Fruit fly (Drosophila melanogaster): ENCODE data around the gene CG8927.

Gene CG8927

dm6 chr3R:16228719-16229704, 48.2 kb downstream of the CG8927 start:
- TF ChIP-seq pho (GFP tag; optimal IDR thresholded peaks at IDR 0.05) (no peak), seq (GFP tag; IDR thresholded peaks at IDR 0.05) (no peak), ems (GFP tag; optimal IDR thresholded peaks at IDR 0.05) (no peak), Dref (GFP tag; IDR thresholded peaks at IDR 0.05) (no peak), CG34376 (GFP tag; optimal IDR thresholded peaks at IDR 0.05) (no peak), hkb (optimal IDR thresholded peaks at IDR 0.05) (no peak), hkb (GFP tag; IDR thresholded peaks at IDR 0.05) (no peak), Hey (tag; optimal IDR thresholded peaks at IDR 0.05) (peak; percentile 71), scrt (GFP tag; optimal IDR thresholded peaks at IDR 0.05) (peak; percentile 79), nom (GFP tag; optimal IDR thresholded peaks at IDR 0.05) (peak; percentile 76), lbe (GFP tag; optimal IDR thresholded peaks at IDR 0.05) (peak; percentile 39), CG17802 (tag; optimal IDR thresholded peaks at IDR 0.05) (no peak), CG7556 (GFP tag; optimal IDR thresholded peaks at IDR 0.05) (no peak), CG10209 (GFP tag; optimal IDR thresholded peaks at IDR 0.05) (no peak), CG12769 (tag; optimal IDR thresholded peaks at IDR 0.05) (peak; percentile 23), CG9727 (GFP tag; optimal IDR thresholded peaks at IDR 0.05) (no peak), Dek (tag; optimal IDR thresholded peaks at IDR 0.05) (no peak), CG18619 (GFP tag; optimal IDR thresholded peaks at IDR 0.05) (no peak), CG1024 (GFP tag; IDR thresholded peaks at IDR 0.05) (no peak), Oli (tag; optimal IDR thresholded peaks at IDR 0.05) (no peak), CG14965 (GFP tag; optimal IDR thresholded peaks at IDR 0.05; ENCODE audit: borderline replicate concordance) (no peak), GATAe (GFP tag; conservative IDR thresholded peaks at IDR 0.05) (no peak), dmrt11E (tag; optimal IDR thresholded peaks at IDR 0.05) (no peak), CG4424 (GFP tag; optimal IDR thresholded peaks at IDR 0.05) (no peak), kay (GFP tag; optimal IDR thresholded peaks at IDR 0.05) (no peak), CG12155 (GFP tag; optimal IDR thresholded peaks at IDR 0.05) (no peak), Abd-B (GFP tag; optimal IDR thresholded peaks at IDR 0.05) (no peak), slbo (GFP tag; IDR thresholded peaks at IDR 0.05) (no peak), YL-1 (GFP tag; optimal IDR thresholded peaks at IDR 0.05) (no peak), psq (GFP tag; optimal IDR thresholded peaks at IDR 0.05) (no peak), Vsx1 (GFP tag; optimal IDR thresholded peaks at IDR 0.05) (peak; percentile 18), grn (GFP tag; optimal IDR thresholded peaks at IDR 0.05) (no peak), sd (tag; optimal IDR thresholded peaks at IDR 0.05) (peak; percentile 7), fru (optimal IDR thresholded peaks at IDR 0.05) (no peak), CG1647 (GFP tag; optimal IDR thresholded peaks at IDR 0.05) (no peak), H2.0 (GFP tag; IDR thresholded peaks at IDR 0.05) (no peak), pum (GFP tag; optimal IDR thresholded peaks at IDR 0.05) (no peak), zf30C (GFP tag; optimal IDR thresholded peaks at IDR 0.05) (no peak), Stat92E (GFP tag; optimal IDR thresholded peaks at IDR 0.05) (no peak), CG18262 (tag; optimal IDR thresholded peaks at IDR 0.05) (no peak), CG12744 (GFP tag; optimal IDR thresholded peaks at IDR 0.05) (no peak), ATbp (GFP tag; optimal IDR thresholded peaks at IDR 0.05) (no peak), phol (tag; optimal IDR thresholded peaks at IDR 0.05) (no peak), br (optimal IDR thresholded peaks at IDR 0.05) (no peak), CG8924 (tag; optimal IDR thresholded peaks at IDR 0.05) (no peak), sens (GFP tag) (peak; percentile 72), CG32767 (GFP tag; IDR thresholded peaks at IDR 0.05) (no peak), CG6272 (GFP tag; IDR thresholded peaks at IDR 0.05) (no peak), CG7372 (GFP tag; IDR thresholded peaks at IDR 0.05) (no peak), CG7357 (GFP tag; IDR thresholded peaks at IDR 0.05) (no peak)
